Worm (Caenorhabditis elegans) whole organism, L2 larva: ENCODE results near the gene nhr-172.

Experiments used
- ama-1 ChIP-seq: fragments of 150-350 bp; optimal IDR thresholded peaks from 2 replicates; lab custom pipeline; 2018; ENCODE audit warnings: inconsistent platforms
- ceh-82 ChIP-seq: fragments of 150-350 bp; optimal IDR thresholded peaks from 2 replicates; lab custom pipeline; 2014; ENCODE audit warnings: missing biosample characterization, missing genetic modification characterization
- egl-27 ChIP-seq: sonication (generic microtip); optimal IDR thresholded peaks from 3 replicates; lab custom pipeline; 2017; ENCODE audit warnings: missing biosample characterization, missing genetic modification reagents, missing genetic modification characterization
- elt-1 ChIP-seq: fragments of 150-350 bp; optimal IDR thresholded peaks from 2 replicates; lab custom pipeline; 2014; ENCODE audit warnings: missing biosample characterization, missing genetic modification characterization
- lsy-2 ChIP-seq, 2 experiments: fragments of 150-350 bp in 1 of 2; sonication (generic microtip) in 1 of 2; optimal IDR thresholded peaks; 2 replicates each; lab custom pipeline; 2014 to 2017; ENCODE audit warnings: missing biosample characterization in 2 of 2, missing genetic modification characterization in 2 of 2
- nhr-11 ChIP-seq: fragments of 150-350 bp; optimal IDR thresholded peaks from 2 replicates; lab custom pipeline; 2014; ENCODE audit warnings: missing biosample characterization, missing genetic modification characterization
- nhr-12 ChIP-seq: fragments of 150-350 bp; optimal IDR thresholded peaks from 2 replicates; lab custom pipeline; 2014; ENCODE audit warnings: missing biosample characterization, missing genetic modification characterization
- nhr-237 ChIP-seq: fragments of 150-350 bp; optimal IDR thresholded peaks from 2 replicates; lab custom pipeline; 2014; ENCODE audit warnings: missing biosample characterization, missing genetic modification characterization
- snpc-4 ChIP-seq: fragments of 150-350 bp; optimal IDR thresholded peaks from 2 replicates; lab custom pipeline; 2014; ENCODE audit warnings: missing biosample characterization, missing genetic modification characterization
- unc-62 ChIP-seq: fragments of 150-350 bp; optimal IDR thresholded peaks from 2 replicates; lab custom pipeline; 2014; ENCODE audit warnings: missing biosample characterization, missing genetic modification reagents, missing genetic modification characterization
- zag-1 ChIP-seq: fragments of 150-350 bp; optimal IDR thresholded peaks from 2 replicates; lab custom pipeline; 2014; ENCODE audit warnings: missing biosample characterization, missing genetic modification characterization
- ztf-1 ChIP-seq: fragments of 200-800 bp; sonication (Bioruptor generic); conservative IDR thresholded peaks from 2 replicates; pipeline ENCODE4 v1.3.6; 2022; ENCODE audit warnings: missing genetic modification characterization, missing compliant biosample characterization
- ztf-11 ChIP-seq: sonication (generic microtip); optimal IDR thresholded peaks from 2 replicates; lab custom pipeline; 2017; ENCODE audit warnings: missing biosample characterization, missing genetic modification characterization
- ztf-4 ChIP-seq: fragments of 150-350 bp; optimal IDR thresholded peaks from 2 replicates; lab custom pipeline; 2014; ENCODE audit warnings: missing biosample characterization, missing genetic modification characterization

DNA sequence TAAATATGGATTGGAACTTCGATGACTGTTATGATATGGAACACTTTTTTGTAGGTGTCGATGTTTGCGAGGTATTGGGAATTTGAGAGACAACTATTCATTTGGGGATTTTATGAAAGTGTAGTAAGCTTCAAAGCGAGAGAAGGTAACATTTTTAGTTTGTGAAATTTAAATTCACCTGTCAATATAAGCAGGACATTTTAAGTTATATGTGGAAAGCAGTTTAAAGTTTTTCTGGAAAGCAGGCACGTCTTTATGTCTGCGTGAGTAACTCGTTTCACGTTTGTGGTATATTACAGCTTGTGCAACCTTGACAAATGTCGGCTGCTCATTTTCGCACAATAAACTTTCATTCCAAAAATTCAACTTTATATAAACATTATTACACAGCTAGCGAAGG is 4.5 kb upstream of the nhr-172 start, which contains the start of gene srh-229:
- TF ChIP-seq nhr-11 (tag; lab: Kevin White, UChicago) (no peak), lsy-2 (tag; optimal IDR thresholded peaks at IDR 0.05; lab: Kevin White, UChicago) (no peak), unc-62 (GFP tag; lab: Kevin White, UChicago) (no peak), ztf-11 (no peak), nhr-12 (no peak), elt-1 (tag; lab: Kevin White, UChicago) (no peak), snpc-4 (no peak), zag-1 (tag; lab: Kevin White, UChicago) (no peak), ama-1 (lab: Kevin White, UChicago) (no peak), egl-27 (tag; lab: Kevin White, UChicago) (no peak), ztf-4 (no peak), ztf-1 (GFP tag; lab: Robert Waterston, UW) (no peak), nhr-237 (tag; lab: Kevin White, UChicago) (no peak), ceh-82 (no peak)
